Fruit fly (Drosophila melanogaster) S2 (cell line): ENCODE measurements around the gene CG10413.

Experiments used
- CG8478 ChIP-seq: fragments of >200 bp; optimal IDR thresholded peaks from 2 replicates; lab custom pipeline; 2018
- CTCF ChIP-seq, 2 experiments: fragments of >200 bp; optimal IDR thresholded peaks; 2 replicates each; lab custom pipeline; 2018

DNA sequence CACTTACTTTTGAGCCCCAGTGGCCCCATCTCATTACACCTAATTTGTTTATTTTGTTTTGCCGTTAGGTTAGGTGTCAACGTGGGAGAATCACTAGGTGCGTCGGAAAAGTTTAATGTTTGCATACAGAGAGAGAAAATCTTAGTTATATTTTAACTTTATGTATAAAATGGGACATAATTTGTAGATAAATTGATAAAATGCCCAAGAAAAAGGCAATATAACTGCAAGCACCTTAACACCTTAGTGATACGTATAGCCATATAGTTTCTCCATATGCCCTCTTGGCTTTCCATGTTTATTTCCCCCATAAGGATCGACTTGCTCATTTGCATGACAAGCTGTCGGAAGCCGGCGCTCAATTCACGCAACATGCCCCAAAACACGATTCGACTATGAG is 33.9 kb upstream of the CG10413 start:
- TF ChIP-seq CG8478 (lab: Kevin White, UChicago): no peak
- no peak for TF ChIP-seq CTCF (optimal IDR thresholded peaks at IDR 0.05; lab: Kevin White, UChicago)
